Worm (Caenorhabditis elegans): Measurements from ENCODE around the gene daf-42.

Gene daf-42

ce11 chrIV:7305325-7305724 lies 41.3 kb downstream of the daf-42 start, which contains the start of gene npr-27:
npr-27 (plus strand) TSS chrIV:7305625.
- no peak for TF ChIP-seq madf-2 (tag; optimal IDR thresholded peaks at IDR 0.05)
- TF ChIP-seq K09A11.1 (tag; optimal IDR thresholded peaks at IDR 0.05; ENCODE audit: insufficient read depth): no peak
- TF ChIP-seq ceh-6 (GFP tag; optimal IDR thresholded peaks at IDR 0.05): no peak

- TF ChIP-seq C38D4.7 (GFP tag; optimal IDR thresholded peaks at IDR 0.05) (no peak), elt-2 (tag; optimal IDR thresholded peaks at IDR 0.05) (no peak), unc-42 (tag; optimal IDR thresholded peaks at IDR 0.05) (no peak), hlh-6 (tag; optimal IDR thresholded peaks at IDR 0.05) (no peak), che-1 (tag; optimal IDR thresholded peaks at IDR 0.05) (no peak), ahr-1 (tag; optimal IDR thresholded peaks at IDR 0.05) (no peak), unc-3 (GFP tag; conservative IDR thresholded peaks at IDR 0.05) (no peak), unc-3 (tag; optimal IDR thresholded peaks at IDR 0.05) (no peak), madf-2 (tag; optimal IDR thresholded peaks at IDR 0.05) (no peak), sox-2 (GFP tag; IDR thresholded peaks at IDR 0.05) (no peak), hlh-15 (tag; optimal IDR thresholded peaks at IDR 0.05) (no peak), nhr-232 (tag; optimal IDR thresholded peaks at IDR 0.05) (no peak), tbx-2 (tag; optimal IDR thresholded peaks at IDR 0.05) (no peak), C08G9.2 (tag; optimal IDR thresholded peaks at IDR 0.05) (no peak), ceh-31 (tag; optimal IDR thresholded peaks at IDR 0.05) (no peak), ceh-14 (tag; optimal IDR thresholded peaks at IDR 0.05) (no peak), mec-3 (tag; optimal IDR thresholded peaks at IDR 0.05; ENCODE audit: borderline replicate concordance) (no peak), T23F11.4 (GFP tag; optimal IDR thresholded peaks at IDR 0.05) (no peak)
Measured at ce11 chrIV:7301481-7301880, 45.2 kb downstream of the daf-42 start.

ce11 chrIV:7294121-7294520 lies 52.5 kb downstream of the daf-42 start, which contains the start of gene F42C5.5:
F42C5.5 (minus strand) TSS chrIV:7294221.
- no peak for TF ChIP-seq ztf-16 (tag; optimal IDR thresholded peaks at IDR 0.05)
- no peak for TF ChIP-seq ceh-31 (tag; optimal IDR thresholded peaks at IDR 0.05)
- no peak for TF ChIP-seq unc-86 (tag; optimal IDR thresholded peaks at IDR 0.05)
- no peak for TF ChIP-seq pros-1 (tag; optimal IDR thresholded peaks at IDR 0.05)
- no peak for TF ChIP-seq dve-1 (tag; optimal IDR thresholded peaks at IDR 0.05)
- TF ChIP-seq madf-2 (tag; optimal IDR thresholded peaks at IDR 0.05): no peak
- no peak for TF ChIP-seq T23F11.4 (GFP tag; optimal IDR thresholded peaks at IDR 0.05)
- TF ChIP-seq pat-9 (tag; optimal IDR thresholded peaks at IDR 0.05): no peak
- no peak for TF ChIP-seq eyg-1 (tag; optimal IDR thresholded peaks at IDR 0.05)

ce11 chrIV:7291957-7292356 lies 54.7 kb downstream of the daf-42 start, which contains the start of gene F42C5.4:
F42C5.4 (minus strand) TSS chrIV:7292127.
- no peak for TF ChIP-seq hlh-13 (GFP tag; optimal IDR thresholded peaks at IDR 0.05)
- TF ChIP-seq elt-4 (tag; optimal IDR thresholded peaks at IDR 0.05): no peak
- no peak for TF ChIP-seq fkh-6 (tag; optimal IDR thresholded peaks at IDR 0.05)
- no peak for TF ChIP-seq dmd-4 (tag; optimal IDR thresholded peaks at IDR 0.05; ENCODE audit: borderline replicate concordance)

ce11 chrIV:7291066-7291465 lies 55.6 kb downstream of the daf-42 start:
- TF ChIP-seq dve-1 (tag; optimal IDR thresholded peaks at IDR 0.05) (no peak), madf-2 (tag; optimal IDR thresholded peaks at IDR 0.05) (no peak), nhr-232 (tag; optimal IDR thresholded peaks at IDR 0.05) (no peak), ceh-45 (GFP tag; IDR thresholded peaks at IDR 0.05) (no peak), sox-2 (GFP tag; IDR thresholded peaks at IDR 0.05) (no peak)

ce11 chrIV:7287474-7287873 lies 59.2 kb downstream of the daf-42 start, which contains the start of gene F42C5.3:
F42C5.3 (minus strand) TSS chrIV:7287574.
- TF ChIP-seq che-1 (tag; optimal IDR thresholded peaks at IDR 0.05) (no peak), elt-4 (tag; optimal IDR thresholded peaks at IDR 0.05) (no peak), pqm-1 (tag; optimal IDR thresholded peaks at IDR 0.05) (no peak), hlh-8 (tag; optimal IDR thresholded peaks at IDR 0.05) (no peak), C08G9.2 (tag; optimal IDR thresholded peaks at IDR 0.05) (no peak), pat-9 (tag; optimal IDR thresholded peaks at IDR 0.05) (no peak), ama-1 (optimal IDR thresholded peaks at IDR 0.05) (no peak)

Measured in whole organism, late embryonic.